Worm (Caenorhabditis elegans) whole organism, L4 larva: Measurements from ENCODE around the gene lgc-48.

Source experiments
- F37D6.2 ChIP-seq: sonication (generic microtip); optimal IDR thresholded peaks from 2 replicates; lab custom pipeline; 2016; ENCODE audit warnings: mild to moderate bottlenecking, missing genetic modification characterization, missing compliant biosample characterization
- ceh-44 ChIP-seq: fragments of 200-800 bp; sonication (Bioruptor generic); IDR thresholded peaks from 2 replicates; pipeline ENCODE4 v1.3.6; 2022; ENCODE audit warnings: missing genetic modification reagents, missing genetic modification characterization, missing compliant biosample characterization
- lin-13 ChIP-seq: fragments of 150-350 bp; optimal IDR thresholded peaks from 2 replicates; lab custom pipeline; 2014; ENCODE audit warnings: missing biosample characterization, missing genetic modification reagents, missing genetic modification characterization
- madf-5 ChIP-seq, 2 experiments: fragments of 200-800 bp; sonication (Bioruptor generic); IDR thresholded peaks; 2 replicates each; pipeline ENCODE4 v1.3.6; 2022; ENCODE audit warnings: missing compliant biosample characterization in 2 of 2, missing genetic modification characterization in 2 of 2
- pqm-1 ChIP-seq: sonication (generic microtip); optimal IDR thresholded peaks from 2 replicates; lab custom pipeline; 2017; ENCODE audit warnings: missing biosample characterization, missing genetic modification characterization
- zfp-2 ChIP-seq: sonication (generic microtip); optimal IDR thresholded peaks from 2 replicates; lab custom pipeline; 2016; ENCODE audit warnings: mild to moderate bottlenecking, missing genetic modification characterization, missing compliant biosample characterization

- no peak for TF ChIP-seq zfp-2
- no peak for TF ChIP-seq pqm-1
- TF ChIP-seq madf-5 (GFP tag; IDR thresholded peaks at IDR 0.05; lab: Robert Waterston, UW) = no peak
- TF ChIP-seq F37D6.2 (tag; lab: Kevin White, UChicago) = no peak
- TF ChIP-seq ceh-44 (GFP tag; lab: Robert Waterston, UW) = no peak
- no peak for TF ChIP-seq lin-13 (GFP tag; lab: Kevin White, UChicago)
These were observed 5.6 kb upstream of the lgc-48 start for ce11 chrV:13334447-13334846.
